Worm (Caenorhabditis elegans) whole organism, L1 larva: ENCODE results near the gene F21G4.5.

ENCODE experiments used
- C34B4.2 ChIP-seq: sonication (generic microtip); optimal IDR thresholded peaks from 2 replicates; lab custom pipeline; 2017; ENCODE audit warnings: mild to moderate bottlenecking, missing genetic modification characterization, missing compliant biosample characterization
- F16B12.6 ChIP-seq: fragments of 150-350 bp; optimal IDR thresholded peaks from 2 replicates; lab custom pipeline; 2014; ENCODE audit warnings: missing biosample characterization, missing genetic modification characterization
- ama-1 ChIP-seq: fragments of 150-350 bp; optimal IDR thresholded peaks from 2 replicates; lab custom pipeline; 2014
- blmp-1 ChIP-seq: fragments of 150-350 bp; optimal IDR thresholded peaks from 2 replicates; lab custom pipeline; 2014; ENCODE audit warnings: missing biosample characterization, missing genetic modification characterization
- ceh-63 ChIP-seq: fragments of 200-800 bp; sonication (Bioruptor generic); optimal IDR thresholded peaks from 2 replicates; lab custom pipeline; 2018; ENCODE audit warnings: mild to moderate bottlenecking, missing genetic modification characterization, missing compliant biosample characterization
- dpl-1 ChIP-seq, 3 experiments: fragments of 150-350 bp in 2 of 3; sonication (generic microtip) in 1 of 3; optimal IDR thresholded peaks; 2 replicates each; lab custom pipeline; 2014 to 2017; ENCODE audit warnings: missing biosample characterization in 3 of 3, missing genetic modification characterization in 3 of 3, missing genetic modification reagents in 3 of 3
- efl-1 ChIP-seq, 4 experiments: fragments of 150-350 bp; optimal IDR thresholded peaks in 3 of 4; peaks in 1 of 4; 1 replicate in 1 of 4; 2 replicates in 3 of 4; lab custom pipeline; 2014; ENCODE audit warnings: missing biosample characterization in 2 of 4, missing genetic modification characterization in 2 of 4, missing genetic modification reagents in 2 of 4
- efl-3 ChIP-seq: fragments of 200-800 bp; sonication (Bioruptor generic); optimal IDR thresholded peaks from 2 replicates; lab custom pipeline; 2018; ENCODE audit warnings: mild to moderate bottlenecking, missing genetic modification characterization, missing compliant biosample characterization
- egl-13 ChIP-seq: sonication (generic microtip); optimal IDR thresholded peaks from 2 replicates; lab custom pipeline; 2016; ENCODE audit warnings: missing genotype, missing genetic modification reagents, missing genetic modification characterization, missing compliant biosample characterization
- elt-3 ChIP-seq, 6 experiments: fragments of 150-350 bp in 1 of 6; sonication (generic microtip); optimal IDR thresholded peaks; 2 replicates each; lab custom pipeline; 2017 to 2018; ENCODE audit warnings: missing biosample characterization in 6 of 6, missing genetic modification characterization in 6 of 6, inconsistent platforms in 1 of 6
- ets-5 ChIP-seq: fragments of 200-800 bp; sonication (Bioruptor generic); IDR thresholded peaks from 2 replicates; pipeline ENCODE4 v1.3.6; 2022; ENCODE audit warnings: missing genetic modification characterization, missing compliant biosample characterization
- fkh-10 ChIP-seq: sonication (generic microtip); optimal IDR thresholded peaks from 2 replicates; lab custom pipeline; 2017; ENCODE audit warnings: missing biosample characterization, missing genetic modification reagents, missing genetic modification characterization
- fos-1 ChIP-seq: fragments of 150-350 bp; optimal IDR thresholded peaks from 2 replicates; lab custom pipeline; 2014; ENCODE audit warnings: missing biosample characterization, missing genetic modification characterization
- grh-1 ChIP-seq: fragments of 200-800 bp; sonication (Bioruptor generic); IDR thresholded peaks from 2 replicates; pipeline ENCODE4 v1.3.6; 2022; ENCODE audit warnings: missing genetic modification reagents, missing genetic modification characterization, missing compliant biosample characterization
- hlh-17 ChIP-seq: fragments of 200-800 bp; sonication (Bioruptor generic); optimal IDR thresholded peaks from 2 replicates; lab custom pipeline; 2018; ENCODE audit warnings: missing genetic modification characterization, mild to moderate bottlenecking, missing compliant biosample characterization, moderate library complexity, borderline replicate concordance
- hlh-4 ChIP-seq: sonication (generic microtip); optimal IDR thresholded peaks from 2 replicates; lab custom pipeline; 2016; ENCODE audit warnings: mild to moderate bottlenecking, missing genetic modification characterization, missing compliant biosample characterization
- hpl-2 ChIP-seq: fragments of 150-350 bp; optimal IDR thresholded peaks from 2 replicates; lab custom pipeline; 2014; ENCODE audit warnings: missing biosample characterization, missing genetic modification reagents, missing genetic modification characterization
- irx-1 ChIP-seq: sonication (generic microtip); optimal IDR thresholded peaks from 2 replicates; lab custom pipeline; 2016; ENCODE audit warnings: missing genetic modification characterization, missing compliant biosample characterization
- lin-15B ChIP-seq: fragments of 150-350 bp; sonication (generic microtip); optimal IDR thresholded peaks from 3 replicates; lab custom pipeline; 2014; ENCODE audit warnings: missing biosample characterization, missing genetic modification characterization
- lsy-2 ChIP-seq, 2 experiments: fragments of 150-350 bp; optimal IDR thresholded peaks; 2 replicates each; lab custom pipeline; 2014; ENCODE audit warnings: missing biosample characterization in 2 of 2, missing genetic modification characterization in 2 of 2
- mdl-1 ChIP-seq, 2 experiments: fragments of 150-350 bp; optimal IDR thresholded peaks; 2 replicates each; lab custom pipeline; 2014 to 2017; ENCODE audit warnings: missing biosample characterization in 2 of 2, missing genetic modification characterization in 2 of 2, inconsistent platforms in 1 of 2
- mef-2 ChIP-seq: fragments of 150-350 bp; optimal IDR thresholded peaks from 2 replicates; lab custom pipeline; 2014; ENCODE audit warnings: missing biosample characterization, missing genetic modification characterization
- nhr-11 ChIP-seq: fragments of 150-350 bp; optimal IDR thresholded peaks from 2 replicates; lab custom pipeline; 2014; ENCODE audit warnings: missing biosample characterization, missing genetic modification characterization
- nhr-12 ChIP-seq: sonication (generic microtip); optimal IDR thresholded peaks from 2 replicates; lab custom pipeline; 2017; ENCODE audit warnings: missing biosample characterization, missing genetic modification characterization
- nhr-19 ChIP-seq: fragments of 200-800 bp; sonication (Bioruptor generic); conservative IDR thresholded peaks from 2 replicates; pipeline ENCODE4 v1.3.6; 2022; ENCODE audit warnings: missing genetic modification characterization, missing compliant biosample characterization
- nhr-20 ChIP-seq: sonication (generic microtip); optimal IDR thresholded peaks from 2 replicates; lab custom pipeline; 2016; ENCODE audit warnings: mild to moderate bottlenecking, missing genetic modification characterization, missing compliant biosample characterization
- nhr-237 ChIP-seq: fragments of 150-350 bp; optimal IDR thresholded peaks from 2 replicates; lab custom pipeline; 2014; ENCODE audit warnings: missing biosample characterization, missing genetic modification characterization
- nhr-28 ChIP-seq: fragments of 150-350 bp; optimal IDR thresholded peaks from 2 replicates; lab custom pipeline; 2014; ENCODE audit warnings: missing biosample characterization, missing genetic modification characterization
- nhr-90 ChIP-seq: sonication (generic microtip); optimal IDR thresholded peaks from 2 replicates; lab custom pipeline; 2016; ENCODE audit warnings: mild to moderate bottlenecking, missing genetic modification characterization, missing compliant biosample characterization; ENCODE audit not compliant: poor library complexity
- pag-3 ChIP-seq: sonication (generic microtip); optimal IDR thresholded peaks from 2 replicates; lab custom pipeline; 2017; ENCODE audit warnings: missing genetic modification characterization, mild to moderate bottlenecking, missing compliant biosample characterization, antibody characterized with exemption, borderline replicate concordance; ENCODE audit not compliant: insufficient read depth
- pqm-1 ChIP-seq: sonication (generic microtip); optimal IDR thresholded peaks from 3 replicates; lab custom pipeline; 2017; ENCODE audit warnings: missing biosample characterization, missing genetic modification characterization
- rnt-1 ChIP-seq: sonication (generic microtip); optimal IDR thresholded peaks from 2 replicates; lab custom pipeline; 2016; ENCODE audit warnings: mild to moderate bottlenecking, missing genetic modification characterization, moderate library complexity, missing compliant biosample characterization
- sptf-1 ChIP-seq: fragments of 150-350 bp; optimal IDR thresholded peaks from 2 replicates; lab custom pipeline; 2014; ENCODE audit warnings: missing biosample characterization, missing genetic modification characterization
- swsn-7 ChIP-seq: sonication (generic microtip); optimal IDR thresholded peaks from 2 replicates; lab custom pipeline; 2016; ENCODE audit warnings: missing genetic modification characterization, missing compliant biosample characterization
- tbx-2 ChIP-seq: sonication (generic microtip); optimal IDR thresholded peaks from 2 replicates; lab custom pipeline; 2016; ENCODE audit warnings: missing genetic modification characterization, missing compliant biosample characterization
- unc-130 ChIP-seq: fragments of 150-350 bp; optimal IDR thresholded peaks from 2 replicates; lab custom pipeline; 2017; ENCODE audit warnings: missing biosample characterization, missing genetic modification characterization, inconsistent platforms
- unc-30 ChIP-seq: sonication (generic microtip); optimal IDR thresholded peaks from 2 replicates; lab custom pipeline; 2017; ENCODE audit warnings: missing biosample characterization, missing genetic modification characterization
- zip-4 ChIP-seq: fragments of 200-800 bp; sonication (Bioruptor generic); optimal IDR thresholded peaks from 2 replicates; lab custom pipeline; 2018; ENCODE audit warnings: mild to moderate bottlenecking, missing genetic modification characterization, moderate library complexity, missing compliant biosample characterization
- ztf-4 ChIP-seq: fragments of 150-350 bp; optimal IDR thresholded peaks from 2 replicates; lab custom pipeline; 2014; ENCODE audit warnings: missing biosample characterization, missing genetic modification characterization

The F21G4.5 gene

DNA sequence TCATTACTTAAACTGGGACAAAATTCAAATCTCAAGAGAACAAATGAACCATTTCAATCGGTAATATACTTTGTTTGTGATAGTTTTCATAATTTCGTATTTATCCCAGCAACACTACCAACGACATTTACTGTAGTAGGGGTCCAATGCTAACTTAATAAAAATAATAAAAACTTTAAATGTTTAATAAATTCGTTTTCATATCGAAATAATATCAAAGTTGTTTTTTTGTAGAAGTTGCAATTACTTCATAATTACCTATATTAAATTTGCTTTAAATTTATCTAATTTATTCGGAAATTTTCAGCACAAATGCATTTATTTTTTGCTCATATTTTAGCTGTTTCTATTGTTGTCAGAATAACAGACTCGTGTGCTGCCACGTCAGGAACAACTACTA lies 39.6 kb upstream of the F21G4.5 start, which contains the start of gene R07B1.6:
R07B1.6 (plus strand) TSS at position 301 of the 400 bp plus-strand sequence.
- TF ChIP-seq ceh-63 (GFP tag; lab: Kevin White, UChicago) (no peak), irx-1 (tag; lab: Kevin White, UChicago) (no peak), ztf-4 (tag; lab: Kevin White, UChicago) (no peak), nhr-90 (tag; lab: Kevin White, UChicago) (no peak), lsy-2 (tag; optimal IDR thresholded peaks at IDR 0.05; lab: Kevin White, UChicago) (no peak), hpl-2 (no peak), tbx-2 (tag; lab: Kevin White, UChicago) (no peak), nhr-12 (tag; lab: Kevin White, UChicago) (no peak), rnt-1 (tag; lab: Kevin White, UChicago) (no peak), F16B12.6 (no peak), fos-1 (tag; lab: Kevin White, UChicago) (no peak), hlh-17 (no peak)

DNA sequence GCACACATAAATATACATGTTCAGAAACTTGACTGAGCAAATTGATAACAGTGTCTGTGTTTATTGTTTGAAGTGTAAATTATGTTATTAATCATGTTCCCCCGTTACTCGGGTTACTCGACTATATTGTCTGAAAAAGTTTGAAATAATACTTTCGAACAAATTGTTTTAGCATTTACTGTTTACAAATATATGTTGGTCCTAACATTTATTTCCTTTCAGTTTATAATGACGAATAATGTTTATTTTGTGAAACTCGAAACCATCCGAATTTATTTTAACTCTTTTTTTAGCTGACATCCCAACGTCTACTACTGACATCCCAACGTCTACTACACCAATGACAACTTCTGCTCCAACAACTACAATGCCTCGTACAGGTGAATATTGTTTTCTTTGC lies 37.1 kb upstream of the F21G4.5 start, which contains the start of gene R07B1.7:
R07B1.7 (plus strand) TSS at position 301 of the 400 bp plus-strand sequence.
- no peak for TF ChIP-seq swsn-7 (tag; lab: Kevin White, UChicago)
- TF ChIP-seq ceh-63 (GFP tag; lab: Kevin White, UChicago): no peak
- no peak for TF ChIP-seq C34B4.2 (tag; lab: Kevin White, UChicago)
- TF ChIP-seq, all 84 proteins: peak for 0

DNA sequence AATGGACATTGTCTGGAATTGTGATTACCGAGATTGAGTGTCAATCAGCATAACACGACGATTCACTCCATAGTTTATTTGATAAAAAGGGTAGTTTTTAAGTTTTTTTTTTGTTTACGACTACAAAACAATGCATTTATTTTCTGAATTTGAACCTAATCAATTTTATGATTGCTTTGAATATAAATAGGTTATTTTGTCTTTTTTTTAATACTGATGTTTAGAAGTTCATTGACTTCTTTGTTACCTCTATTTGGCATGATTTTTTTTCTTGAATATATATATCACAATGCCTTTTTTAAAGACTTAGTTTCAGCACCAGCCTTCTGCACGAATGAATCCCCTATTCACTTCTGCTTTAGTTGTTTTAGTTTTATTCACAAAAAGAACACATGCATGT lies 36.4 kb upstream of the F21G4.5 start, which contains the start of gene R07B1.13:
R07B1.13 (plus strand) TSS at position 301 of the 400 bp plus-strand sequence.
- no peak for TF ChIP-seq lin-15B (tag; lab: Kevin White, UChicago)
- no peak for TF ChIP-seq nhr-19 (GFP tag; lab: Robert Waterston, UW)
- TF ChIP-seq zip-4 (GFP tag; lab: Kevin White, UChicago): no peak
- no peak for TF ChIP-seq ets-5 (GFP tag; lab: Robert Waterston, UW)
- no peak for TF ChIP-seq efl-3 (GFP tag; lab: Kevin White, UChicago)
- TF ChIP-seq elt-3 (tag; optimal IDR thresholded peaks at IDR 0.05; lab: Kevin White, UChicago): no peak
- no peak for TF ChIP-seq unc-130
- no peak for TF ChIP-seq blmp-1 (tag; lab: Kevin White, UChicago)
- no peak for TF ChIP-seq efl-1 (optimal IDR thresholded peaks at IDR 0.05; lab: Kevin White, UChicago)
- TF ChIP-seq efl-1 (GFP tag; optimal IDR thresholded peaks at IDR 0.05 in 1 of 2; lab: Kevin White, UChicago): no peak
- TF ChIP-seq pag-3 (tag; lab: Kevin White, UChicago): no peak
- TF ChIP-seq egl-13 (tag; lab: Kevin White, UChicago): no peak

DNA sequence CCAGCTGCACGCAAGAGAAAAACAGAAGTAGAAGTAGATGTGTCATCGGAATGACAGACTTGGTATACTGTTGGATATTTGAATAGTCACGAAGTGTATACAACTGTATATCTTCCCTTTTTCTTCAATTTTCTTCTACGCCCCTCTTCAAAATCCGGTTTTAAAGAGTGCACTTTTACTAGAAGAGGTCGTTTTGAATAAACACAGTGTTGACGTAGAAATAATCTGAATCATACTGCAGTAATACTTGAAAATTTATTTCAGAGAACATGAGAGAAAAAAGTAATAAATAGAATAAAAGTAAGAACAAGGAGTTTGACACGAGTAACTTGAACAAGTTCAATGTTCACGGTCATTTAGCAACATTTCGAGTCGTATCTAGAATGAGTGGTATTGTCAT lies 33.4 kb upstream of the F21G4.5 start, which contains the start of gene R07B1.8:
R07B1.8 (minus strand) TSS at position 101 of the 400 bp plus-strand sequence.
- TF ChIP-seq hlh-4: no peak
- no peak for TF ChIP-seq unc-130
- TF ChIP-seq mef-2 (tag; lab: Kevin White, UChicago): no peak
- no peak for TF ChIP-seq nhr-20
- TF ChIP-seq C34B4.2 (tag; lab: Kevin White, UChicago): no peak
- TF ChIP-seq fkh-10 (GFP tag; lab: Kevin White, UChicago): no peak
- TF ChIP-seq unc-30 (tag; lab: Kevin White, UChicago): no peak
- no peak for TF ChIP-seq sptf-1
- TF ChIP-seq nhr-237 (tag; lab: Kevin White, UChicago): no peak
- no peak for TF ChIP-seq nhr-11 (tag; lab: Kevin White, UChicago)
- TF ChIP-seq dpl-1 (GFP tag; optimal IDR thresholded peaks at IDR 0.05; lab: Kevin White, UChicago): no peak
- TF ChIP-seq ama-1 (lab: Kevin White, UChicago): no peak
- TF ChIP-seq pqm-1 (tag; lab: Kevin White, UChicago): no peak
- no peak for TF ChIP-seq hlh-17
- TF ChIP-seq nhr-28 (tag; lab: Kevin White, UChicago): no peak
- no peak for TF ChIP-seq grh-1
- TF ChIP-seq ztf-4 (tag; lab: Kevin White, UChicago): no peak
- no peak for TF ChIP-seq mdl-1 (tag; optimal IDR thresholded peaks at IDR 0.05; lab: Kevin White, UChicago)
